Worm (Caenorhabditis elegans): ENCODE measurements around the gene nas-6.

- TF ChIP-seq lin-11 (tag; optimal IDR thresholded peaks at IDR 0.05) (no peak), sem-4 (tag; optimal IDR thresholded peaks at IDR 0.05) (no peak)
Observed at ce11 chrIV:17470096-17470602, 20.4 kb downstream of the nas-6 start, which contains the start of gene F11E6.4.
